Worm (Caenorhabditis elegans) whole organism, young adult: ENCODE data around the gene M163.8.
A peak's percentile ranks its signal among the peaks of the same experiment; 100 is the strongest.

Experiments
- B0336.3 ChIP-seq: fragments of 200-800 bp; sonication (Bioruptor generic); IDR thresholded peaks from 2 replicates; pipeline ENCODE4 v1.3.6; 2022; ENCODE audit warnings: missing genetic modification characterization, missing compliant biosample characterization
- F23B12.7 ChIP-seq: sonication (generic microtip); optimal IDR thresholded peaks from 2 replicates; lab custom pipeline; 2017; ENCODE audit warnings: missing genetic modification characterization, mild to moderate bottlenecking, missing compliant biosample characterization, antibody characterized with exemption, moderate library complexity; ENCODE audit not compliant: insufficient read depth
- F33H1.4 ChIP-seq: fragments of 200-800 bp; sonication (Bioruptor generic); IDR thresholded peaks from 2 replicates; pipeline ENCODE4 v1.3.6; 2022; ENCODE audit warnings: missing genetic modification reagents, missing genetic modification characterization, missing compliant biosample characterization
- F37B4.10 ChIP-seq: fragments of 200-800 bp; sonication (Bioruptor generic); IDR thresholded peaks from 2 replicates; pipeline ENCODE4 v1.3.6; 2022; ENCODE audit warnings: missing genetic modification characterization, missing compliant biosample characterization
- F39B2.1 ChIP-seq: fragments of 200-800 bp; sonication (Bioruptor generic); IDR thresholded peaks from 2 replicates; pipeline ENCODE4 v1.3.6; 2022; ENCODE audit warnings: missing genetic modification reagents, missing genetic modification characterization, missing compliant biosample characterization
- F57A8.1 ChIP-seq: fragments of 200-800 bp; sonication (Bioruptor generic); optimal IDR thresholded peaks from 2 replicates; lab custom pipeline; 2018; ENCODE audit warnings: mild to moderate bottlenecking, missing genetic modification characterization, moderate library complexity, missing compliant biosample characterization
- F57C9.4 ChIP-seq: sonication (generic microtip); optimal IDR thresholded peaks from 2 replicates; lab custom pipeline; 2017; ENCODE audit warnings: mild to moderate bottlenecking, missing genetic modification characterization, missing compliant biosample characterization
- K11D2.4 ChIP-seq: fragments of 200-800 bp; sonication (Bioruptor generic); IDR thresholded peaks from 2 replicates; pipeline ENCODE4 v1.3.6; 2022; ENCODE audit warnings: missing genetic modification reagents, missing genetic modification characterization, missing compliant biosample characterization
- K12H6.12 ChIP-seq: fragments of 200-800 bp; sonication (Bioruptor generic); optimal IDR thresholded peaks from 2 replicates; lab custom pipeline; 2018; ENCODE audit warnings: mild to moderate bottlenecking, missing genetic modification characterization, missing compliant biosample characterization
- T26A5.8 ChIP-seq: sonication (generic microtip); optimal IDR thresholded peaks from 2 replicates; lab custom pipeline; 2016; ENCODE audit warnings: missing genetic modification characterization, missing compliant biosample characterization
- Y53G8AR.9 ChIP-seq: fragments of 200-800 bp; sonication (Bioruptor generic); conservative IDR thresholded peaks from 2 replicates; pipeline ENCODE4 v1.3.6; 2022; ENCODE audit warnings: missing genetic modification reagents, missing genetic modification characterization, missing compliant biosample characterization
- Y56A3A.18 ChIP-seq: fragments of 200-800 bp; sonication (Bioruptor generic); IDR thresholded peaks from 2 replicates; pipeline ENCODE4 v1.3.6; 2022; ENCODE audit warnings: missing genetic modification reagents, missing genetic modification characterization, missing compliant biosample characterization
- Y79H2A.3 ChIP-seq: fragments of 200-800 bp; sonication (Bioruptor generic); conservative IDR thresholded peaks from 2 replicates; pipeline ENCODE4 v1.3.6; 2022; ENCODE audit warnings: missing genetic modification reagents, missing genetic modification characterization, missing compliant biosample characterization
- ZK185.1 ChIP-seq: sonication (generic microtip); optimal IDR thresholded peaks from 2 replicates; lab custom pipeline; 2016; ENCODE audit warnings: mild to moderate bottlenecking, missing genetic modification characterization, missing compliant biosample characterization; ENCODE audit not compliant: poor library complexity, severe bottlenecking
- ama-1 ChIP-seq, 3 experiments: fragments of 150-350 bp in 1 of 3; sonication (generic microtip) in 2 of 3; optimal IDR thresholded peaks; 2 replicates each; lab custom pipeline; 2014 to 2018; ENCODE audit warnings: missing biosample characterization in 2 of 3, missing genetic modification characterization in 2 of 3, missing genetic modification reagents in 2 of 3
- atf-7 ChIP-seq: sonication (generic microtip); optimal IDR thresholded peaks from 2 replicates; lab custom pipeline; 2017; ENCODE audit warnings: mild to moderate bottlenecking, missing genetic modification characterization, missing compliant biosample characterization
- attf-3 ChIP-seq: fragments of 200-800 bp; sonication (Bioruptor generic); conservative IDR thresholded peaks from 2 replicates; pipeline ENCODE4 v1.3.6; 2022; ENCODE audit warnings: missing genetic modification reagents, missing genetic modification characterization, missing compliant biosample characterization
- attf-5 ChIP-seq: fragments of 200-800 bp; sonication (Bioruptor generic); optimal IDR thresholded peaks from 2 replicates; lab custom pipeline; 2018; ENCODE audit warnings: mild to moderate bottlenecking, missing genetic modification characterization, missing compliant biosample characterization
- bed-1 ChIP-seq: fragments of 200-800 bp; sonication (Bioruptor generic); IDR thresholded peaks from 2 replicates; pipeline ENCODE4 v1.3.6; 2022; ENCODE audit warnings: missing genetic modification reagents, missing genetic modification characterization, missing compliant biosample characterization
- ccch-3 ChIP-seq: fragments of 200-800 bp; sonication (Bioruptor generic); optimal IDR thresholded peaks from 2 replicates; lab custom pipeline; 2018; ENCODE audit warnings: mild to moderate bottlenecking, missing genetic modification characterization, missing compliant biosample characterization
- ceh-27 ChIP-seq: fragments of 200-800 bp; sonication (Bioruptor generic); optimal IDR thresholded peaks from 2 replicates; lab custom pipeline; 2018; ENCODE audit warnings: mild to moderate bottlenecking, missing genetic modification characterization, moderate library complexity, missing compliant biosample characterization
- ceh-79 ChIP-seq: sonication (generic microtip); optimal IDR thresholded peaks from 2 replicates; lab custom pipeline; 2017; ENCODE audit warnings: mild to moderate bottlenecking, missing genetic modification characterization, missing compliant biosample characterization
- ceh-91 ChIP-seq: fragments of 200-800 bp; sonication (Bioruptor generic); IDR thresholded peaks from 2 replicates; pipeline ENCODE4 v1.3.6; 2022; ENCODE audit warnings: missing genetic modification reagents, missing genetic modification characterization, missing compliant biosample characterization
- dox-1 ChIP-seq: fragments of 200-800 bp; sonication (Bioruptor generic); IDR thresholded peaks from 2 replicates; pipeline ENCODE4 v1.3.6; 2022; ENCODE audit warnings: missing genetic modification reagents, missing genetic modification characterization, missing compliant biosample characterization
- ets-4 ChIP-seq: fragments of 200-800 bp; sonication (Bioruptor generic); optimal IDR thresholded peaks from 2 replicates; lab custom pipeline; 2018; ENCODE audit warnings: mild to moderate bottlenecking, missing genetic modification characterization, missing compliant biosample characterization
- hmg-1.2 ChIP-seq: fragments of 200-800 bp; sonication (Bioruptor generic); IDR thresholded peaks from 2 replicates; pipeline ENCODE4 v1.3.6; 2022; ENCODE audit warnings: missing genetic modification reagents, missing genetic modification characterization, missing compliant biosample characterization
- hsf-1 ChIP-seq: fragments of 200-800 bp; sonication (Bioruptor generic); IDR thresholded peaks from 2 replicates; pipeline ENCODE4 v1.3.6; 2022; ENCODE audit warnings: missing genetic modification reagents, missing genetic modification characterization, missing compliant biosample characterization
- lag-1 ChIP-seq: fragments of 200-800 bp; sonication (Bioruptor generic); IDR thresholded peaks from 2 replicates; pipeline ENCODE4 v1.3.6; 2022; ENCODE audit warnings: missing genetic modification reagents, missing genetic modification characterization, missing compliant biosample characterization
- let-526 ChIP-seq: fragments of 200-800 bp; sonication (Bioruptor generic); IDR thresholded peaks from 2 replicates; pipeline ENCODE4 v1.3.6; 2022; ENCODE audit warnings: missing genetic modification reagents, missing genetic modification characterization, missing compliant biosample characterization
- lin-26 ChIP-seq: fragments of 200-800 bp; sonication (Bioruptor generic); IDR thresholded peaks from 2 replicates; pipeline ENCODE4 v1.3.6; 2022; ENCODE audit warnings: missing genetic modification reagents, missing genetic modification characterization, missing compliant biosample characterization
- lsy-27 ChIP-seq: sonication (generic microtip); optimal IDR thresholded peaks from 2 replicates; lab custom pipeline; 2017; ENCODE audit warnings: missing genetic modification characterization, mild to moderate bottlenecking, missing compliant biosample characterization, antibody characterized with exemption, missing genotype, borderline replicate concordance; ENCODE audit not compliant: insufficient read depth
- madf-10 ChIP-seq: sonication (generic microtip); optimal IDR thresholded peaks from 2 replicates; lab custom pipeline; 2016; ENCODE audit warnings: mild to moderate bottlenecking, missing genetic modification characterization, missing compliant biosample characterization
- madf-3 ChIP-seq: fragments of 200-800 bp; sonication (Bioruptor generic); IDR thresholded peaks from 2 replicates; pipeline ENCODE4 v1.3.6; 2022; ENCODE audit warnings: missing genetic modification reagents, missing genetic modification characterization, missing compliant biosample characterization
- madf-8 ChIP-seq: fragments of 200-800 bp; sonication (Bioruptor generic); conservative IDR thresholded peaks from 2 replicates; pipeline ENCODE4 v1.3.6; 2022; ENCODE audit warnings: missing genetic modification reagents, missing genetic modification characterization, missing compliant biosample characterization
- mcd-1 ChIP-seq: fragments of 200-800 bp; sonication (Bioruptor generic); IDR thresholded peaks from 2 replicates; pipeline ENCODE4 v1.3.6; 2022; ENCODE audit warnings: missing genetic modification reagents, missing genetic modification characterization, missing compliant biosample characterization
- mel-28 ChIP-seq: sonication (generic microtip); optimal IDR thresholded peaks from 2 replicates; lab custom pipeline; 2016; ENCODE audit warnings: borderline replicate concordance, mild to moderate bottlenecking, missing genetic modification characterization, missing compliant biosample characterization
- nfyb-1 ChIP-seq: fragments of 200-800 bp; sonication (Bioruptor generic); IDR thresholded peaks from 2 replicates; pipeline ENCODE4 v1.3.6; 2022; ENCODE audit warnings: missing genetic modification reagents, missing genetic modification characterization, missing compliant biosample characterization
- nhr-80 ChIP-seq: sonication (generic microtip); optimal IDR thresholded peaks from 2 replicates; lab custom pipeline; 2016; ENCODE audit warnings: missing genetic modification characterization, missing compliant biosample characterization
- nhr-90 ChIP-seq: sonication (generic microtip); optimal IDR thresholded peaks from 2 replicates; lab custom pipeline; 2016; ENCODE audit warnings: missing genotype, mild to moderate bottlenecking, missing genetic modification characterization, missing compliant biosample characterization
- pbrm-1 ChIP-seq: fragments of 200-800 bp; sonication (Bioruptor generic); IDR thresholded peaks from 2 replicates; pipeline ENCODE4 v1.3.6; 2022; ENCODE audit warnings: missing genetic modification reagents, missing genetic modification characterization, missing compliant biosample characterization
- rec-8 ChIP-seq, 2 experiments: sonication (generic microtip); optimal IDR thresholded peaks; 2 replicates each; lab custom pipeline; 2016; ENCODE audit warnings: mild to moderate bottlenecking in 2 of 2, missing genetic modification characterization in 2 of 2, missing genetic modification reagents in 2 of 2, missing genotype in 2 of 2, missing biosample characterization in 1 of 2, missing compliant biosample characterization in 1 of 2, moderate library complexity in 1 of 2
- snpc-4 ChIP-seq, 5 experiments: fragments of 150-350 bp in 1 of 5; sonication (generic microtip) in 4 of 5; optimal IDR thresholded peaks; 2 replicates each; lab custom pipeline; 2014 to 2018; ENCODE audit warnings: missing genetic modification characterization in 5 of 5, missing biosample characterization in 3 of 5, antibody characterized with exemption in 2 of 5, mild to moderate bottlenecking in 2 of 5, missing compliant biosample characterization in 2 of 5, missing genotype in 2 of 5, moderate library complexity in 2 of 5, missing genetic modification reagents in 1 of 5
- sptf-2 ChIP-seq: fragments of 200-800 bp; sonication (Bioruptor generic); optimal IDR thresholded peaks from 2 replicates; lab custom pipeline; 2018; ENCODE audit warnings: mild to moderate bottlenecking, missing genetic modification characterization, missing compliant biosample characterization
- tbp1 ChIP-seq: fragments of 200-800 bp; sonication (Bioruptor generic); optimal IDR thresholded peaks from 2 replicates; lab custom pipeline; 2018; ENCODE audit warnings: mild to moderate bottlenecking, missing genetic modification characterization, missing compliant biosample characterization
- tlf-1 ChIP-seq: fragments of 200-800 bp; sonication (Bioruptor generic); optimal IDR thresholded peaks from 2 replicates; lab custom pipeline; 2018; ENCODE audit warnings: mild to moderate bottlenecking, missing genetic modification characterization, missing compliant biosample characterization
- xnd-1 ChIP-seq: sonication (generic microtip); optimal IDR thresholded peaks from 2 replicates; lab custom pipeline; 2016; ENCODE audit warnings: missing genotype, missing genetic modification reagents, missing genetic modification characterization, missing compliant biosample characterization
- ztf-18 ChIP-seq: sonication (generic microtip); optimal IDR thresholded peaks from 2 replicates; lab custom pipeline; 2016; ENCODE audit warnings: missing genotype, mild to moderate bottlenecking, missing genetic modification characterization, missing compliant biosample characterization

The M163.8 gene

DNA sequence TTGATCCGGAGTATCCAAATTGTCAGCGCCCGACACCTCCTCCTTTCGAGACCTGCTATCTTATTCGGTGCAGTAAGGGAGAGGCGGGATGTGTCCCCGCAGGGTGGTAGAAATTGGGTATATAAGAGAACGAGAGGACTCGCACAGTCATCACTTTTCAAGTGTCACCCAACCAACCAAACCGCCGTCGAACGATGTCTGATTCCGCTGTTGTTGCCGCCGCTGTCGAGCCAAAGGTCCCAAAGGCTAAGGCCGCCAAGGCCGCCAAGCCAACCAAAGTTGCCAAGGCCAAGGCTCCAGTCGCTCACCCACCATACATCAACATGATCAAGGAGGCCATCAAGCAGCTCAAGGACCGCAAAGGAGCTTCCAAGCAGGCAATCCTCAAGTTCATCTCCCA, 5.0 kb downstream of the M163.8 start, which contains the start of gene his-24:
Gene his-24, plus strand, starts transcription at position 150 of the 400 bp plus-strand sequence.
- TF ChIP-seq T26A5.8: no peak
- TF ChIP-seq madf-10 (tag; lab: Kevin White, UChicago): no peak
- no peak for TF ChIP-seq rec-8 (tag; optimal IDR thresholded peaks at IDR 0.05; lab: Kevin White, UChicago)
- TF ChIP-seq lsy-27 (tag; lab: Kevin White, UChicago): no peak
- TF ChIP-seq atf-7 (tag; lab: Kevin White, UChicago): peak; percentile 13
- TF ChIP-seq mel-28 (tag; lab: Kevin White, UChicago): no peak
- TF ChIP-seq attf-3 (GFP tag; lab: Robert Waterston, UW): no peak
- TF ChIP-seq dox-1 (GFP tag; lab: Robert Waterston, UW): peak; percentile 71
- TF ChIP-seq ets-4 (GFP tag; lab: Kevin White, UChicago): no peak
- peak; percentile 35; the same call in 1 of the 2 replicates for TF ChIP-seq hmg-1.2 (GFP tag; lab: Robert Waterston, UW)
- TF ChIP-seq tbp1 (GFP tag; lab: Kevin White, UChicago): peak; percentile 67
- no peak for TF ChIP-seq Y79H2A.3
- 0 out of 2 replicates have a peak, but pooled peaks have one; percentile 8 for TF ChIP-seq lin-26 (GFP tag; lab: Robert Waterston, UW)
- TF ChIP-seq F39B2.1 (GFP tag; lab: Robert Waterston, UW): peak; percentile 99
- TF ChIP-seq sptf-2: no peak
- peak; percentile 77 for TF ChIP-seq ceh-27 (GFP tag; lab: Kevin White, UChicago)
- TF ChIP-seq let-526 (GFP tag; lab: Robert Waterston, UW): 0 out of 2 replicates have a peak, but pooled peaks have one; percentile 11
- TF ChIP-seq nhr-90 (tag; lab: Kevin White, UChicago): no peak
- no peak for TF ChIP-seq xnd-1
- no peak for TF ChIP-seq ceh-91 (GFP tag; lab: Robert Waterston, UW)
- TF ChIP-seq nhr-80 (tag; lab: Kevin White, UChicago): peak; percentile 37
- TF ChIP-seq hsf-1: no peak
- TF ChIP-seq attf-5 (GFP tag; lab: Kevin White, UChicago): no peak
- TF ChIP-seq F57C9.4 (tag; lab: Kevin White, UChicago): no peak
- TF ChIP-seq madf-3 (GFP tag; lab: Robert Waterston, UW): no peak
- TF ChIP-seq F23B12.7: peak; percentile 36
- peak; percentile 55; the same call in 1 of the 2 replicates for TF ChIP-seq nfyb-1
- peak; percentile 64 for TF ChIP-seq K12H6.12
- TF ChIP-seq ZK185.1 (tag; lab: Kevin White, UChicago): no peak
- TF ChIP-seq mcd-1 (GFP tag; lab: Robert Waterston, UW): peak; percentile 44; the same call in 1 of the 2 replicates
- no peak for TF ChIP-seq F57A8.1 (GFP tag; lab: Kevin White, UChicago)
- TF ChIP-seq pbrm-1 (GFP tag; lab: Robert Waterston, UW): peak; percentile 97
- no peak for TF ChIP-seq B0336.3 (GFP tag; lab: Robert Waterston, UW)
- TF ChIP-seq bed-1: no peak
- no peak for TF ChIP-seq madf-8
- no peak for TF ChIP-seq F33H1.4 (GFP tag; lab: Robert Waterston, UW)
- peak; percentile 17 for TF ChIP-seq ztf-18 (tag; lab: Kevin White, UChicago)
- TF ChIP-seq tlf-1 (GFP tag; lab: Kevin White, UChicago): no peak
- no peak for TF ChIP-seq snpc-4 (GFP tag; optimal IDR thresholded peaks at IDR 0.05; lab: Kevin White, UChicago)
- TF ChIP-seq snpc-4 (tag; optimal IDR thresholded peaks at IDR 0.05; lab: Kevin White, UChicago): peak in 2 of 4 experiments; percentile 5 to 58
- TF ChIP-seq K11D2.4 (GFP tag; lab: Robert Waterston, UW): peak; percentile 62
- no peak for TF ChIP-seq ceh-79 (tag; lab: Kevin White, UChicago)
- no peak for TF ChIP-seq ccch-3 (GFP tag; lab: Kevin White, UChicago)
- no peak for TF ChIP-seq Y53G8AR.9
- no peak for TF ChIP-seq F37B4.10 (GFP tag; lab: Robert Waterston, UW)
- TF ChIP-seq lag-1 (GFP tag; lab: Robert Waterston, UW): no peak
- peak; percentile 24 for TF ChIP-seq ama-1 (optimal IDR thresholded peaks at IDR 0.05; lab: Kevin White, UChicago)
- TF ChIP-seq ama-1 (GFP tag; optimal IDR thresholded peaks at IDR 0.05; lab: Kevin White, UChicago): no peak
- no peak for TF ChIP-seq Y56A3A.18
